Worm (Caenorhabditis elegans) whole organism, young adult: ENCODE results near the gene tmed-10.

Experiments used
- C17E4.6 ChIP-seq: fragments of 200-800 bp; sonication (Bioruptor generic); IDR thresholded peaks from 2 replicates; pipeline ENCODE4 v1.3.6; 2022; ENCODE audit warnings: missing genetic modification reagents, missing genetic modification characterization, missing compliant biosample characterization
- F10E7.11 ChIP-seq: sonication (generic microtip); optimal IDR thresholded peaks from 2 replicates; lab custom pipeline; 2017; ENCODE audit warnings: mild to moderate bottlenecking, missing genetic modification characterization, moderate library complexity, missing compliant biosample characterization
- F55B11.4 ChIP-seq: sonication (generic microtip); optimal IDR thresholded peaks from 2 replicates; lab custom pipeline; 2016; ENCODE audit warnings: missing compliant biosample characterization, missing genetic modification characterization, borderline replicate concordance; ENCODE audit not compliant: insufficient read depth
- F57A8.1 ChIP-seq: fragments of 200-800 bp; sonication (Bioruptor generic); optimal IDR thresholded peaks from 2 replicates; lab custom pipeline; 2018; ENCODE audit warnings: mild to moderate bottlenecking, missing genetic modification characterization, moderate library complexity, missing compliant biosample characterization
- Y53G8AR.9 ChIP-seq: fragments of 200-800 bp; sonication (Bioruptor generic); conservative IDR thresholded peaks from 2 replicates; pipeline ENCODE4 v1.3.6; 2022; ENCODE audit warnings: missing genetic modification reagents, missing genetic modification characterization, missing compliant biosample characterization
- Y95B8A.8 ChIP-seq: fragments of 200-800 bp; sonication (Bioruptor generic); IDR thresholded peaks from 2 replicates; pipeline ENCODE4 v1.3.6; 2022; ENCODE audit warnings: missing genetic modification reagents, missing genetic modification characterization, missing compliant biosample characterization
- aptf-3 ChIP-seq: fragments of 200-800 bp; sonication (Bioruptor generic); IDR thresholded peaks from 2 replicates; pipeline ENCODE4 v1.3.6; 2022; ENCODE audit warnings: missing genetic modification characterization, missing compliant biosample characterization
- bed-2 ChIP-seq: fragments of 200-800 bp; sonication (Bioruptor generic); IDR thresholded peaks from 2 replicates; pipeline ENCODE4 v1.3.6; 2022; ENCODE audit warnings: missing genetic modification reagents, missing genetic modification characterization, missing compliant biosample characterization
- cebp-1 ChIP-seq, 2 experiments: fragments of 200-800 bp in 1 of 2; sonication (Bioruptor generic) in 1 of 2; sonication (generic microtip) in 1 of 2; IDR thresholded peaks in 1 of 2; optimal IDR thresholded peaks in 1 of 2; 2 replicates each; pipeline versions ENCODE4 v1.3.6 to Lab custom; 2017 to 2022; ENCODE audit warnings: missing compliant biosample characterization in 2 of 2, missing genetic modification characterization in 2 of 2, mild to moderate bottlenecking in 1 of 2, missing genetic modification reagents in 1 of 2, moderate library complexity in 1 of 2
- cebp-2 ChIP-seq: fragments of 200-800 bp; sonication (Bioruptor generic); IDR thresholded peaks from 2 replicates; pipeline ENCODE4 v1.3.6; 2022; ENCODE audit warnings: missing genetic modification characterization, missing compliant biosample characterization
- ceh-27 ChIP-seq: fragments of 200-800 bp; sonication (Bioruptor generic); optimal IDR thresholded peaks from 2 replicates; lab custom pipeline; 2018; ENCODE audit warnings: mild to moderate bottlenecking, missing genetic modification characterization, moderate library complexity, missing compliant biosample characterization
- ceh-58 ChIP-seq: fragments of 200-800 bp; sonication (Bioruptor generic); IDR thresholded peaks from 2 replicates; pipeline ENCODE4 v1.3.6; 2022; ENCODE audit warnings: missing genetic modification characterization, missing compliant biosample characterization
- dpff-1 ChIP-seq: sonication (generic microtip); optimal IDR thresholded peaks from 2 replicates; lab custom pipeline; 2017; ENCODE audit warnings: mild to moderate bottlenecking, missing genetic modification characterization, missing compliant biosample characterization
- egl-18 ChIP-seq: fragments of 200-800 bp; sonication (Bioruptor generic); IDR thresholded peaks from 2 replicates; pipeline ENCODE4 v1.3.6; 2022; ENCODE audit warnings: missing genetic modification reagents, missing genetic modification characterization, missing compliant biosample characterization
- fkh-3 ChIP-seq: sonication (generic microtip); optimal IDR thresholded peaks from 2 replicates; lab custom pipeline; 2016; ENCODE audit warnings: mild to moderate bottlenecking, missing genetic modification characterization, missing compliant biosample characterization
- hlh-26 ChIP-seq: fragments of 200-800 bp; sonication (Bioruptor generic); conservative IDR thresholded peaks from 2 replicates; pipeline ENCODE4 v1.3.6; 2022; ENCODE audit warnings: missing genetic modification reagents, missing genetic modification characterization, missing compliant biosample characterization
- hmg-1.2 ChIP-seq: fragments of 200-800 bp; sonication (Bioruptor generic); IDR thresholded peaks from 2 replicates; pipeline ENCODE4 v1.3.6; 2022; ENCODE audit warnings: missing genetic modification reagents, missing genetic modification characterization, missing compliant biosample characterization
- hsf-1 ChIP-seq: fragments of 200-800 bp; sonication (Bioruptor generic); IDR thresholded peaks from 2 replicates; pipeline ENCODE4 v1.3.6; 2022; ENCODE audit warnings: missing genetic modification reagents, missing genetic modification characterization, missing compliant biosample characterization
- lin-35 ChIP-seq, 3 experiments: fragments of 150-350 bp in 2 of 3; sonication (generic microtip) in 1 of 3; optimal IDR thresholded peaks; 2 replicates each; lab custom pipeline; 2014 to 2018; ENCODE audit warnings: missing biosample characterization in 3 of 3, missing genetic modification characterization in 3 of 3, missing genetic modification reagents in 3 of 3
- lin-40 ChIP-seq: sonication (generic microtip); optimal IDR thresholded peaks from 2 replicates; lab custom pipeline; 2016; ENCODE audit warnings: missing genetic modification characterization, mild to moderate bottlenecking, missing compliant biosample characterization, missing genotype, missing genetic modification reagents
- lsy-27 ChIP-seq: sonication (generic microtip); optimal IDR thresholded peaks from 2 replicates; lab custom pipeline; 2017; ENCODE audit warnings: missing genetic modification characterization, mild to moderate bottlenecking, missing compliant biosample characterization, antibody characterized with exemption, missing genotype, borderline replicate concordance; ENCODE audit not compliant: insufficient read depth
- madf-6 ChIP-seq: fragments of 200-800 bp; sonication (Bioruptor generic); IDR thresholded peaks from 2 replicates; pipeline ENCODE4 v1.3.6; 2022; ENCODE audit warnings: missing genetic modification reagents, missing genetic modification characterization, missing compliant biosample characterization
- madf-8 ChIP-seq: fragments of 200-800 bp; sonication (Bioruptor generic); conservative IDR thresholded peaks from 2 replicates; pipeline ENCODE4 v1.3.6; 2022; ENCODE audit warnings: missing genetic modification reagents, missing genetic modification characterization, missing compliant biosample characterization
- nhr-80 ChIP-seq: sonication (generic microtip); optimal IDR thresholded peaks from 2 replicates; lab custom pipeline; 2016; ENCODE audit warnings: missing genetic modification characterization, missing compliant biosample characterization
- pbrm-1 ChIP-seq: fragments of 200-800 bp; sonication (Bioruptor generic); IDR thresholded peaks from 2 replicates; pipeline ENCODE4 v1.3.6; 2022; ENCODE audit warnings: missing genetic modification reagents, missing genetic modification characterization, missing compliant biosample characterization
- rpc-1 ChIP-seq, 2 experiments: fragments of 150-350 bp in 1 of 2; sonication (generic microtip) in 1 of 2; optimal IDR thresholded peaks; 2 replicates each; lab custom pipeline; 2014 to 2018; ENCODE audit warnings: missing biosample characterization in 1 of 2, missing genetic modification characterization in 1 of 2, missing genetic modification reagents in 1 of 2, missing genotype in 1 of 2
- snpc-1.1 ChIP-seq: sonication (generic microtip); optimal IDR thresholded peaks from 2 replicates; lab custom pipeline; 2017; ENCODE audit warnings: missing genetic modification characterization, mild to moderate bottlenecking, missing compliant biosample characterization, antibody characterized with exemption, moderate library complexity, missing genotype, missing genetic modification reagents; ENCODE audit not compliant: insufficient read depth
- snpc-1.3 ChIP-seq: sonication (generic microtip); optimal IDR thresholded peaks from 2 replicates; lab custom pipeline; 2017; ENCODE audit warnings: missing genetic modification characterization, mild to moderate bottlenecking, missing compliant biosample characterization, antibody characterized with exemption, moderate library complexity, missing genotype, missing genetic modification reagents; ENCODE audit not compliant: insufficient read depth
- snpc-4 ChIP-seq, 5 experiments: fragments of 150-350 bp in 1 of 5; sonication (generic microtip) in 4 of 5; optimal IDR thresholded peaks; 2 replicates each; lab custom pipeline; 2014 to 2018; ENCODE audit warnings: missing genetic modification characterization in 5 of 5, missing biosample characterization in 3 of 5, antibody characterized with exemption in 2 of 5, mild to moderate bottlenecking in 2 of 5, missing compliant biosample characterization in 2 of 5, missing genotype in 2 of 5, moderate library complexity in 2 of 5, missing genetic modification reagents in 1 of 5
- unc-130 ChIP-seq: sonication (generic microtip); optimal IDR thresholded peaks from 2 replicates; lab custom pipeline; 2016; ENCODE audit warnings: missing genetic modification reagents, missing genetic modification characterization, missing compliant biosample characterization
- zfh-2 ChIP-seq: fragments of 200-800 bp; sonication (Bioruptor generic); conservative IDR thresholded peaks from 2 replicates; pipeline ENCODE4 v1.3.6; 2022; ENCODE audit warnings: missing genetic modification reagents, missing genetic modification characterization, missing compliant biosample characterization
- ztf-22 ChIP-seq: fragments of 200-800 bp; sonication (Bioruptor generic); optimal IDR thresholded peaks from 2 replicates; lab custom pipeline; 2018; ENCODE audit warnings: mild to moderate bottlenecking, missing genetic modification characterization, moderate library complexity, missing compliant biosample characterization
- ztf-28 ChIP-seq: fragments of 200-800 bp; sonication (Bioruptor generic); IDR thresholded peaks from 2 replicates; pipeline ENCODE4 v1.3.6; 2022; ENCODE audit warnings: missing genetic modification reagents, missing genetic modification characterization, missing compliant biosample characterization

The tmed-10 gene

DNA sequence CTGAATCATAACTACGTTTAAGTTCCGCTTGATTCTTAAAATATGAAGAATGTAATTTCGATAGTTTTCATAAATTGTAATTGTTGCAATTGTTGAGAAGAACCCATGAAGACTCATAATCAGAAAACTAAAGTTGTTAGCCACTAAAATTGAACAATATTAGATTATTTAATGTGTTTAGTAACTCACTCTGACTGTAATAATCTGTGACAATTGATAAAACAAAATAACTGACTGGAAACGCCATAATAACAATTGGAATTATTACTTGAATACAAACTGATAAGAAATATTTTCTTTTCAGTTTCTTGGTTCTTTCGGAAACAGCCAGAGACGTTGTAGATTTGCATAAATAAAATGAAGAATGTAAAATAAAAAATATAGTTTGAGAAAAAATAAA lies 27.4 kb downstream of the tmed-10 start:
- no peak for TF ChIP-seq F57A8.1 (GFP tag; lab: Kevin White, UChicago)
- TF ChIP-seq hmg-1.2 (GFP tag; lab: Robert Waterston, UW) = no peak
- no peak for TF ChIP-seq lin-35 (GFP tag; optimal IDR thresholded peaks at IDR 0.05; lab: Kevin White, UChicago)
- no peak for TF ChIP-seq lsy-27 (tag; lab: Kevin White, UChicago)
- no peak for TF ChIP-seq madf-6 (GFP tag; lab: Robert Waterston, UW)
- no peak for TF ChIP-seq unc-130
- no peak for TF ChIP-seq cebp-1 (GFP tag; IDR thresholded peaks at IDR 0.05; lab: Robert Waterston, UW)
- no peak for TF ChIP-seq cebp-1 (tag; optimal IDR thresholded peaks at IDR 0.05; lab: Kevin White, UChicago)
- no peak for TF ChIP-seq lin-40 (tag; lab: Kevin White, UChicago)
- TF ChIP-seq aptf-3 (GFP tag; lab: Robert Waterston, UW) = no peak
- TF ChIP-seq nhr-80 (tag; lab: Kevin White, UChicago) = no peak
- no peak for TF ChIP-seq madf-8
- no peak for TF ChIP-seq pbrm-1 (GFP tag; lab: Robert Waterston, UW)
- TF ChIP-seq zfh-2 (GFP tag; lab: Robert Waterston, UW) = no peak
- TF ChIP-seq Y95B8A.8 = no peak
- no peak for TF ChIP-seq hlh-26 (GFP tag; lab: Robert Waterston, UW)
- TF ChIP-seq C17E4.6 (GFP tag; lab: Robert Waterston, UW) = no peak
- TF ChIP-seq rpc-1 (optimal IDR thresholded peaks at IDR 0.05; lab: Kevin White, UChicago) = no peak
- no peak for TF ChIP-seq rpc-1 (tag; optimal IDR thresholded peaks at IDR 0.05; lab: Kevin White, UChicago)

DNA sequence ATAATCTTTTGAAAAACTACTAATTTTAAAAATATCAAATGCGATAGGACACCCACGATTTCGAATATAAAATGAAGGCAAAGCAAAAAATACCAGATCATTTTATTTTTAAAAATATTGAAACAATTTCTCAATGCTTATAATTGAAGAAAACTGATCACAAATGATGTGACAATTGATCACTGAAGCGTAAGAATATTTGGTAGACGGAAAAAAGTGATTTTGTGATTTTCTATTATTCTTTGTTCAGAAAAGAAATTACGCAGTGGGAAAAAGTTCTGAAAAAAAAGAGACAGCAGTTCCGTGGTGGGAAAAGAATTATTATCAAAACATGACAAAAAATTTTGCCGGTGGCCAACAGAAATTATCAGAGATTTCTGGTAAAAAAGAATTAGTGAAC lies 28.1 kb downstream of the tmed-10 start, which contains the start of gene T03F7.5:
Gene T03F7.5, minus strand, starts transcription at position 101 of the 400 bp plus-strand sequence.
- TF ChIP-seq F10E7.11 (tag; lab: Kevin White, UChicago) = no peak
- TF ChIP-seq nhr-80 (tag; lab: Kevin White, UChicago) = no peak
- no peak for TF ChIP-seq bed-2
- no peak for TF ChIP-seq ceh-27 (GFP tag; lab: Kevin White, UChicago)
- no peak for TF ChIP-seq dpff-1 (tag; lab: Kevin White, UChicago)
- no peak for TF ChIP-seq Y53G8AR.9
- TF ChIP-seq cebp-2 (GFP tag; lab: Robert Waterston, UW) = no peak

ce11 chrV:11294393-11294792 lies 32.4 kb downstream of the tmed-10 start, which contains the start of gene T03F7.6:
T03F7.6 (plus strand) TSS chrV:11294693.
- TF ChIP-seq egl-18 (no peak), Y95B8A.8 (no peak), ztf-22 (no peak), F55B11.4 (tag; lab: Kevin White, UChicago) (no peak), ztf-28 (GFP tag; lab: Robert Waterston, UW) (no peak), madf-8 (no peak)
- TF ChIP-seq, all 124 proteins: peak for 0

DNA sequence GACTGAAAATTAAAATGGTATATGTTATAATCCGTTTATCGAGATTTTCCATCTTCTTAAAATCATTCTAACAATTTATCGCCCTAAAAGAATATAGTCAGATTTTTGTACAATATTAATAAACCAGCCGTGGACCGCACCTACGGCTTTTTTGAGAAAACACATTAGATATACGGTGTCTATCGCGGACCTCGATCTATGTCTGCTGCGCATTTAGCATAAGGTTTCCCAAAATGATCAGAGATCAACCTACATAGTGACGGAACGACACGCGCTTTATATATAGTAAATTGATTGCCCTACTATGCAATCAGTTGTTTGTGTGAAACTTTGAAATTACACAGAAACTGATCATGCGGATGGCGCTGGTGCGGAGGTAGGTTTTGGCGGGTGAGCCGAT lies 34.1 kb downstream of the tmed-10 start:
- peak; percentile 3 for TF ChIP-seq snpc-4 (GFP tag; optimal IDR thresholded peaks at IDR 0.05; lab: Kevin White, UChicago)
- TF ChIP-seq snpc-4 (tag; optimal IDR thresholded peaks at IDR 0.05; lab: Kevin White, UChicago) = peak in 2 of 4 experiments; percentile 68 to 86
- TF ChIP-seq fkh-3 (tag; lab: Kevin White, UChicago) = no peak
- TF ChIP-seq snpc-1.3 = no peak
- TF ChIP-seq hsf-1 (GFP tag; lab: Robert Waterston, UW) = no peak
- no peak for TF ChIP-seq ceh-58 (GFP tag; lab: Robert Waterston, UW)
- peak; percentile 24 for TF ChIP-seq snpc-1.1
